Fruit fly (Drosophila melanogaster) S2 (cell line): ENCODE data around the gene aru.

Experiments
- CG8478 ChIP-seq: fragments of >200 bp; optimal IDR thresholded peaks from 2 replicates; lab custom pipeline; 2018
- CTCF ChIP-seq, 2 experiments: fragments of >200 bp; optimal IDR thresholded peaks; 2 replicates each; lab custom pipeline; 2018

dm6 chr2L:850727-851257 lies 17.4 kb downstream of the aru start, which contains the start of gene drongo:
- TF ChIP-seq CG8478 (lab: Kevin White, UChicago) (no peak), CTCF (optimal IDR thresholded peaks at IDR 0.05; lab: Kevin White, UChicago) (peak; percentile 41 to 49)
